Fruit fly (Drosophila melanogaster) whole organism, embryonic: Measurements from ENCODE around the gene vers.

ENCODE experiments used
- CG10366 ChIP-seq: fragments of 200-800 bp; sonication (Bioruptor generic); IDR thresholded peaks from 2 replicates; pipeline ENCODE4 v1.3.6; 2022; ENCODE audit warnings: missing biosample characterization, missing genetic modification characterization
- CG10431 ChIP-seq: fragments of 200-800 bp; sonication (Bioruptor generic); optimal IDR thresholded peaks from 3 replicates; lab custom pipeline; 2018; ENCODE audit warnings: missing biosample characterization, mild to moderate bottlenecking, missing genetic modification characterization
- CG11723 ChIP-seq: fragments of 200-800 bp; sonication (Bioruptor generic); optimal IDR thresholded peaks from 2 replicates; lab custom pipeline; 2017; ENCODE audit warnings: missing biosample characterization, mild to moderate bottlenecking, missing genetic modification characterization
- CG12236 ChIP-seq: fragments of 200-800 bp; sonication (Bioruptor generic); optimal IDR thresholded peaks from 2 replicates; lab custom pipeline; 2016; ENCODE audit warnings: missing biosample characterization, missing genetic modification characterization
- CG12942 ChIP-seq: fragments of 200-800 bp; sonication (Bioruptor generic); optimal IDR thresholded peaks from 3 replicates; lab custom pipeline; 2016; ENCODE audit warnings: missing biosample characterization, missing genetic modification characterization
- CG14710 ChIP-seq: fragments of 200-800 bp; sonication (Bioruptor generic); optimal IDR thresholded peaks from 3 replicates; lab custom pipeline; 2019; ENCODE audit warnings: missing biosample characterization, mild to moderate bottlenecking, missing genetic modification characterization, moderate library complexity
- CG15269 ChIP-seq: fragments of 200-800 bp; sonication (Bioruptor generic); optimal IDR thresholded peaks from 2 replicates; lab custom pipeline; 2018; ENCODE audit warnings: missing biosample characterization, mild to moderate bottlenecking, missing genetic modification characterization, moderate library complexity
- CG17568 ChIP-seq: fragments of 200-800 bp; sonication (Bioruptor generic); optimal IDR thresholded peaks from 2 replicates; lab custom pipeline; 2018; ENCODE audit warnings: missing biosample characterization, mild to moderate bottlenecking, missing genetic modification characterization, moderate library complexity
- CG31441 ChIP-seq: fragments of 200-800 bp; sonication (Bioruptor generic); IDR thresholded peaks from 2 replicates; pipeline ENCODE4 v1.3.6; 2022; ENCODE audit warnings: missing biosample characterization, missing genetic modification characterization
- CG34376 ChIP-seq: fragments of 200-800 bp; sonication (Bioruptor generic); optimal IDR thresholded peaks from 2 replicates; lab custom pipeline; 2018; ENCODE audit warnings: missing biosample characterization, mild to moderate bottlenecking, missing genetic modification characterization
- CG4404 ChIP-seq: fragments of 200-800 bp; sonication (Bioruptor generic); IDR thresholded peaks from 2 replicates; pipeline ENCODE4 v1.3.6; 2022; ENCODE audit warnings: missing biosample characterization, missing genetic modification characterization
- CG4707 ChIP-seq: fragments of 200-800 bp; sonication (Bioruptor generic); optimal IDR thresholded peaks from 2 replicates; lab custom pipeline; 2018; ENCODE audit warnings: missing biosample characterization, mild to moderate bottlenecking, missing genetic modification characterization, moderate library complexity
- CG6683 ChIP-seq: fragments of 200-800 bp; sonication (Bioruptor generic); optimal IDR thresholded peaks from 2 replicates; lab custom pipeline; 2017; ENCODE audit warnings: missing biosample characterization, mild to moderate bottlenecking, missing genetic modification characterization, missing genetic modification reagents
- CG6791 ChIP-seq: fragments of 200-800 bp; sonication (Bioruptor generic); IDR thresholded peaks from 3 replicates; pipeline ENCODE4 v1.3.6; 2022; ENCODE audit warnings: missing biosample characterization, missing genetic modification characterization; ENCODE audit not compliant: partially characterized antibody
- CG9437 ChIP-seq: fragments of 200-800 bp; sonication (Bioruptor generic); optimal IDR thresholded peaks from 2 replicates; lab custom pipeline; 2018; ENCODE audit warnings: missing biosample characterization, mild to moderate bottlenecking, missing genetic modification characterization
- CTCF ChIP-seq: fragments of 200-800 bp; sonication (Bioruptor generic); optimal IDR thresholded peaks from 2 replicates; lab custom pipeline; 2017; ENCODE audit warnings: missing biosample characterization, mild to moderate bottlenecking, missing genetic modification characterization, moderate library complexity
- D19B ChIP-seq: fragments of 200-800 bp; sonication (Bioruptor generic); optimal IDR thresholded peaks from 2 replicates; lab custom pipeline; 2017; ENCODE audit warnings: missing biosample characterization, mild to moderate bottlenecking, missing genetic modification characterization
- Dip3 ChIP-seq: fragments of 200-800 bp; sonication (Bioruptor generic); optimal IDR thresholded peaks from 3 replicates; lab custom pipeline; 2016; ENCODE audit warnings: missing biosample characterization, missing genetic modification characterization
- Dp ChIP-seq: fragments of 200-800 bp; sonication (Bioruptor generic); optimal IDR thresholded peaks from 2 replicates; lab custom pipeline; 2018; ENCODE audit warnings: missing biosample characterization, mild to moderate bottlenecking, missing genetic modification characterization, moderate library complexity
- HLH4C ChIP-seq: fragments of 200-800 bp; sonication (Bioruptor generic); IDR thresholded peaks from 3 replicates; pipeline ENCODE4 v1.3.6; 2022; ENCODE audit warnings: missing biosample characterization, missing genetic modification characterization; ENCODE audit not compliant: partially characterized antibody
- HLH54F ChIP-seq: fragments of 200-800 bp; sonication (Bioruptor generic); optimal IDR thresholded peaks from 3 replicates; lab custom pipeline; 2016; ENCODE audit warnings: missing biosample characterization, missing genetic modification characterization
- Mes4 ChIP-seq: fragments of 200-800 bp; sonication (Bioruptor generic); optimal IDR thresholded peaks from 2 replicates; lab custom pipeline; 2016; ENCODE audit warnings: missing biosample characterization, missing genetic modification characterization
- Oaz ChIP-seq: fragments of 200-800 bp; sonication (Bioruptor generic); IDR thresholded peaks from 2 replicates; pipeline ENCODE4 v1.3.6; 2022; ENCODE audit warnings: missing biosample characterization, missing genetic modification characterization
- PHDP ChIP-seq: fragments of 200-800 bp; sonication (Bioruptor generic); optimal IDR thresholded peaks from 3 replicates; lab custom pipeline; 2018; ENCODE audit warnings: missing biosample characterization, mild to moderate bottlenecking, missing genetic modification characterization, moderate library complexity
- Sry-β ChIP-seq: fragments of 200-800 bp; sonication (Bioruptor generic); optimal IDR thresholded peaks from 2 replicates; lab custom pipeline; 2018; ENCODE audit warnings: missing biosample characterization, mild to moderate bottlenecking, missing genetic modification characterization, moderate library complexity
- bbx ChIP-seq: fragments of 200-800 bp; sonication (Bioruptor generic); IDR thresholded peaks from 2 replicates; pipeline ENCODE4 v1.3.6; 2022; ENCODE audit warnings: missing biosample characterization, missing genetic modification characterization; ENCODE audit not compliant: partially characterized antibody
- chif ChIP-seq, 2 experiments: fragments of 200-800 bp; sonication (Bioruptor generic); optimal IDR thresholded peaks; 3 replicates each; lab custom pipeline; 2016; ENCODE audit warnings: missing biosample characterization in 2 of 2, missing genetic modification characterization in 2 of 2
- crp ChIP-seq, 2 experiments: fragments of 200-800 bp; sonication (Bioruptor generic); optimal IDR thresholded peaks; 2 replicates in 1 of 2; 3 replicates in 1 of 2; lab custom pipeline; 2017; ENCODE audit warnings: missing biosample characterization in 2 of 2, missing genetic modification characterization in 2 of 2, mild to moderate bottlenecking in 1 of 2, moderate library complexity in 1 of 2
- da ChIP-seq: fragments of 200-800 bp; sonication (Bioruptor generic); optimal IDR thresholded peaks from 2 replicates; lab custom pipeline; 2016; ENCODE audit warnings: missing biosample characterization, missing genetic modification characterization
- dmrt11E ChIP-seq: fragments of 200-800 bp; sonication (Bioruptor generic); optimal IDR thresholded peaks from 3 replicates; lab custom pipeline; 2018; ENCODE audit warnings: missing biosample characterization, mild to moderate bottlenecking, missing genetic modification characterization, moderate library complexity
- dpn ChIP-seq, 2 experiments: fragments of 200-800 bp; sonication (Bioruptor generic); optimal IDR thresholded peaks; 3 replicates each; lab custom pipeline; 2016; ENCODE audit warnings: missing biosample characterization in 2 of 2, missing genetic modification characterization in 2 of 2
- en ChIP-seq: fragments of 200-800 bp; sonication (Bioruptor generic); optimal IDR thresholded peaks from 2 replicates; lab custom pipeline; 2016; ENCODE audit warnings: missing biosample characterization, missing genetic modification characterization
- ewg ChIP-seq: fragments of 200-800 bp; sonication (Bioruptor generic); optimal IDR thresholded peaks from 3 replicates; lab custom pipeline; 2017; ENCODE audit warnings: mild to moderate bottlenecking, missing biosample characterization, missing genetic modification reagents, missing genetic modification characterization
- eyg ChIP-seq: fragments of 200-800 bp; sonication (Bioruptor generic); optimal IDR thresholded peaks from 3 replicates; lab custom pipeline; 2016; ENCODE audit warnings: missing biosample characterization, missing genetic modification characterization
- fru ChIP-seq: fragments of >200 bp; optimal IDR thresholded peaks from 2 replicates; lab custom pipeline; 2017
- grn ChIP-seq: fragments of 200-800 bp; sonication (Bioruptor generic); optimal IDR thresholded peaks from 3 replicates; lab custom pipeline; 2017; ENCODE audit warnings: missing biosample characterization, missing genetic modification characterization
- gro ChIP-seq: fragments of 200-800 bp; sonication (Bioruptor generic); optimal IDR thresholded peaks from 2 replicates; lab custom pipeline; 2016; ENCODE audit warnings: missing biosample characterization, missing genetic modification characterization
- h ChIP-seq: fragments of >200 bp; optimal IDR thresholded peaks from 2 replicates; lab custom pipeline; 2017
- ham ChIP-seq: fragments of 200-800 bp; sonication (Bioruptor generic); IDR thresholded peaks from 2 replicates; pipeline ENCODE4 v1.3.6; 2022; ENCODE audit warnings: missing biosample characterization, missing genetic modification characterization
- lov ChIP-seq, 2 experiments: fragments of 200-800 bp in 1 of 2; fragments of >200 bp in 1 of 2; sonication (Bioruptor generic) in 1 of 2; IDR thresholded peaks in 1 of 2; optimal IDR thresholded peaks in 1 of 2; 2 replicates in 1 of 2; 3 replicates in 1 of 2; pipeline versions ENCODE4 v1.3.6 to Lab custom; 2017 to 2022; ENCODE audit warnings: missing biosample characterization in 1 of 2, missing genetic modification characterization in 1 of 2
- nom ChIP-seq: fragments of 200-800 bp; sonication (Bioruptor generic); optimal IDR thresholded peaks from 2 replicates; lab custom pipeline; 2017; ENCODE audit warnings: missing biosample characterization, missing genetic modification characterization, mild to moderate bottlenecking, moderate library complexity, missing genetic modification reagents
- pho ChIP-seq: fragments of 200-800 bp; sonication (Bioruptor generic); optimal IDR thresholded peaks from 2 replicates; lab custom pipeline; 2016; ENCODE audit warnings: missing biosample characterization, missing genetic modification characterization
- phol ChIP-seq: fragments of 200-800 bp; sonication (Bioruptor generic); optimal IDR thresholded peaks from 3 replicates; lab custom pipeline; 2018; ENCODE audit warnings: missing biosample characterization, mild to moderate bottlenecking, missing genetic modification characterization, moderate library complexity
- pnt ChIP-seq: fragments of 200-800 bp; sonication (Bioruptor generic); optimal IDR thresholded peaks from 3 replicates; lab custom pipeline; 2016; ENCODE audit warnings: missing biosample characterization, missing genetic modification characterization
- rib ChIP-seq: fragments of 200-800 bp; sonication (Bioruptor generic); IDR thresholded peaks from 2 replicates; pipeline ENCODE4 v1.3.6; 2022; ENCODE audit warnings: missing biosample characterization, missing genetic modification characterization
- scrt ChIP-seq: fragments of 200-800 bp; sonication (Bioruptor generic); optimal IDR thresholded peaks from 2 replicates; lab custom pipeline; 2018; ENCODE audit warnings: missing biosample characterization, mild to moderate bottlenecking, missing genetic modification characterization, moderate library complexity
- slou ChIP-seq: fragments of 200-800 bp; sonication (Bioruptor generic); optimal IDR thresholded peaks from 3 replicates; lab custom pipeline; 2016; ENCODE audit warnings: missing biosample characterization, missing genetic modification characterization
- ssp ChIP-seq: fragments of 200-800 bp; sonication (Bioruptor generic); IDR thresholded peaks from 2 replicates; pipeline ENCODE4 v1.3.6; 2022; ENCODE audit warnings: missing biosample characterization, missing genetic modification characterization
- tap ChIP-seq: fragments of 200-800 bp; optimal IDR thresholded peaks from 3 replicates; lab custom pipeline; 2019; ENCODE audit warnings: missing biosample characterization, mild to moderate bottlenecking, missing genetic modification characterization, moderate library complexity
- tna ChIP-seq: fragments of 200-800 bp; sonication (Bioruptor generic); IDR thresholded peaks from 2 replicates; pipeline ENCODE4 v1.3.6; 2022; ENCODE audit warnings: missing biosample characterization, missing genetic modification characterization; ENCODE audit not compliant: partially characterized antibody
- vvl ChIP-seq: fragments of 200-800 bp; sonication (Bioruptor generic); IDR thresholded peaks from 2 replicates; pipeline ENCODE4 v1.3.6; 2022; ENCODE audit warnings: missing biosample characterization, missing genetic modification characterization
- wor ChIP-seq: fragments of 200-800 bp; sonication (Bioruptor generic); IDR thresholded peaks from 2 replicates; pipeline ENCODE4 v1.3.6; 2022; ENCODE audit warnings: missing biosample characterization, missing genetic modification characterization

vers gene

DNA sequence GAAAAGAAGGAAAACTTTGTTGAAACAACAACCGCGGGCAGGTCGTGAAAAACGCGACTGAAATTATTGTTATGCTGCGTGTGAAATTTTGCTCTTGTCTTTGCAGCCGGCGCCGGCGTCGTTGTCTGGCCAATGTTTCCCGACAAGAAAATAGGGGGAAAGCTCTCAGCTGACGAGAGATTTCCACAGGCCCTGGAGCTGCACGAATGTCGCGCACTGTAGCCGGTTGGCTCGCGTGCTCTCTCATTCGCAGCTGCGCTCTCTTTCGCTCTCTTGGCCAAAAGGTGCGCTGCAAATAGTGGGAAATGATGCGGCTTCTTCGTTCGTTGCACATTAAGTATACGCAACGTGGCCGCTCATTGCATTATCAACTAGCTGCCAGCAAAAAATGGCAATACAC, 47.8 kb downstream of the vers start, which contains the start of gene CG9760 (continued):
- TF ChIP-seq pho (GFP tag; lab: Kevin White, UChicago), result no peak
- TF ChIP-seq phol (tag; lab: Kevin White, UChicago), result no peak
- TF ChIP-seq eyg (GFP tag; lab: Kevin White, UChicago), result no peak
- TF ChIP-seq CG4707 (GFP tag; lab: Kevin White, UChicago), result no peak
- TF ChIP-seq da, result no peak
- no peak for TF ChIP-seq Oaz (GFP tag; lab: Robert Waterston, UW)
- no peak for TF ChIP-seq Dip3 (GFP tag; lab: Kevin White, UChicago)
- TF ChIP-seq pnt (GFP tag; lab: Kevin White, UChicago), result peak; percentile 2
- no peak for TF ChIP-seq tap (tag; lab: Kevin White, UChicago)
- TF ChIP-seq CG6683 (GFP tag; lab: Kevin White, UChicago), result no peak
- no peak for TF ChIP-seq wor (GFP tag; lab: Robert Waterston, UW)
- no peak for TF ChIP-seq tna (GFP tag; lab: Robert Waterston, UW)
- TF ChIP-seq ewg (GFP tag; lab: Kevin White, UChicago), result peak; percentile 56
- TF ChIP-seq CG31441 (GFP tag; lab: Robert Waterston, UW), result no peak; the same call in 1 of the 2 replicates
- no peak for TF ChIP-seq CG12942
- TF ChIP-seq CTCF, result no peak
- TF ChIP-seq vvl, result peak; percentile 31; the same call in 1 of the 2 replicates
- TF ChIP-seq CG9437, result no peak
- no peak for TF ChIP-seq grn (GFP tag; lab: Kevin White, UChicago)
- no peak for TF ChIP-seq HLH54F
- no peak for TF ChIP-seq Dp (GFP tag; lab: Kevin White, UChicago)
- TF ChIP-seq CG4404 (GFP tag; lab: Robert Waterston, UW), result no peak
- no peak for TF ChIP-seq fru (lab: Kevin White, UChicago)
- no peak for TF ChIP-seq chif (GFP tag; optimal IDR thresholded peaks at IDR 0.05; lab: Kevin White, UChicago)
- TF ChIP-seq dmrt11E, result no peak
- TF ChIP-seq CG15269, result no peak
- TF ChIP-seq ssp (GFP tag; lab: Robert Waterston, UW), result 0 out of 2 replicates have a peak, but pooled peaks have one; percentile 11
- no peak for TF ChIP-seq ham (GFP tag; lab: Robert Waterston, UW)
- TF ChIP-seq PHDP (tag; lab: Kevin White, UChicago), result no peak
- TF ChIP-seq CG34376, result no peak
- TF ChIP-seq rib (GFP tag; lab: Robert Waterston, UW), result no peak
- peak; percentile 34 for TF ChIP-seq CG10366 (GFP tag; lab: Robert Waterston, UW)
- TF ChIP-seq Mes4 (GFP tag; lab: Kevin White, UChicago), result no peak
- TF ChIP-seq CG10431 (GFP tag; lab: Kevin White, UChicago), result no peak
- TF ChIP-seq scrt, result no peak
- TF ChIP-seq CG17568 (GFP tag; lab: Kevin White, UChicago), result no peak
- TF ChIP-seq CG6791, result no peak
- no peak for TF ChIP-seq en (GFP tag; lab: Kevin White, UChicago)
- no peak for TF ChIP-seq HLH4C (GFP tag; lab: Robert Waterston, UW)
- TF ChIP-seq CG12236 (GFP tag; lab: Kevin White, UChicago), result no peak
- TF ChIP-seq bbx, result no peak
- no peak for TF ChIP-seq gro (GFP tag; lab: Kevin White, UChicago)
- TF ChIP-seq dpn (GFP tag; optimal IDR thresholded peaks at IDR 0.05; lab: Kevin White, UChicago), result no peak
- no peak for TF ChIP-seq slou (GFP tag; lab: Kevin White, UChicago)
- no peak for TF ChIP-seq lov (optimal IDR thresholded peaks at IDR 0.05; lab: Kevin White, UChicago)
- 0 out of 3 replicates have a peak, but pooled peaks have one; percentile 35 for TF ChIP-seq lov (GFP tag; IDR thresholded peaks at IDR 0.05; lab: Robert Waterston, UW)
- no peak for TF ChIP-seq h
- TF ChIP-seq nom, result no peak
- peak in 1 of 2 experiments; percentile 53 for TF ChIP-seq crp (GFP tag; optimal IDR thresholded peaks at IDR 0.05; lab: Kevin White, UChicago)
- no peak for TF ChIP-seq D19B (GFP tag; lab: Kevin White, UChicago)
- no peak for TF ChIP-seq CG14710 (tag; lab: Kevin White, UChicago)
- no peak for TF ChIP-seq Sry-β (GFP tag; lab: Kevin White, UChicago)
- TF ChIP-seq CG11723 (GFP tag; lab: Kevin White, UChicago), result no peak
